Worm (Caenorhabditis elegans): ENCODE data around the gene Y116A8C.49.

The Y116A8C.49 gene

ce11 chrIV:16931077-16931476 is at the start of gene Y116A8C.49:
Y116A8C.49 (minus strand) TSS chrIV:16931177.
- TF ChIP-seq nhr-28 (tag; optimal IDR thresholded peaks at IDR 0.05) (no peak), nhr-76 (tag; optimal IDR thresholded peaks at IDR 0.05) (no peak), ztf-11 (tag; optimal IDR thresholded peaks at IDR 0.05) (no peak), mab-5 (tag; optimal IDR thresholded peaks at IDR 0.05) (no peak), zip-8 (tag; optimal IDR thresholded peaks at IDR 0.05) (no peak), hlh-1 (tag; optimal IDR thresholded peaks at IDR 0.05) (no peak), ham-2 (GFP tag; optimal IDR thresholded peaks at IDR 0.05) (no peak), drap-1 (GFP tag; optimal IDR thresholded peaks at IDR 0.05) (no peak), ceh-83 (GFP tag; optimal IDR thresholded peaks at IDR 0.05) (no peak), blmp-1 (tag; optimal IDR thresholded peaks at IDR 0.05) (no peak), flh-1 (GFP tag; optimal IDR thresholded peaks at IDR 0.05) (no peak), sptf-1 (tag; optimal IDR thresholded peaks at IDR 0.05) (no peak), nhr-237 (tag; optimal IDR thresholded peaks at IDR 0.05) (no peak), cnd-1 (tag; optimal IDR thresholded peaks at IDR 0.05) (no peak), bed-3 (GFP tag; optimal IDR thresholded peaks at IDR 0.05) (no peak), tbx-8 (GFP tag; optimal IDR thresholded peaks at IDR 0.05) (no peak), ces-1 (GFP tag; optimal IDR thresholded peaks at IDR 0.05) (no peak), ceh-43 (GFP tag; optimal IDR thresholded peaks at IDR 0.05) (no peak), snpc-4 (tag; optimal IDR thresholded peaks at IDR 0.05) (no peak), sem-2 (GFP tag; optimal IDR thresholded peaks at IDR 0.05) (no peak)

DNA sequence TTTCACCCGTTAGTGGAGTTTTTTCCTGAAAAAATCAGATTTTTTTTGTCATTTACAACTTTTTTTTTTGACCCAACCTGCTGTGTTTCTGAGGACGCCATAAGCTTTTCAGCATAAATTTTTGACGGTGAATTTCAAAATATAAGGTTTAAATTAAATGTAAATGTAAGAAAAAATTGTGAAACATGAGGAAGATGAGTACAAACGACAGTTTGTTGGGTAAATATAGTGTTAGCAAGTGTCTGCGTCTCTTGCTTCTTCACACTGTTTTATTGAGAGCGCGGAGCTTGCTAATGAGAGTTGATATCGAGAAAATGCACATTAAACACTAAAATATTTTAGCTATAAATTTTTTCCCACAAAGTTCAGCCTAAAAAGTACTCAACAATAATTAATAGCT is 39.4 kb upstream of the Y116A8C.49 start, which contains the start of gene rom-3:
Gene rom-3, minus strand, starts transcription at position 101 of the 400 bp plus-strand sequence.
- TF ChIP-seq drap-1 (GFP tag; optimal IDR thresholded peaks at IDR 0.05), result no peak
- TF ChIP-seq unc-120 (tag; optimal IDR thresholded peaks at IDR 0.05; ENCODE audit: poor library complexity, severe bottlenecking), result no peak
- no peak for TF ChIP-seq zip-8 (tag; optimal IDR thresholded peaks at IDR 0.05)
- no peak for TF ChIP-seq M03D4.4 (tag; optimal IDR thresholded peaks at IDR 0.05)
- no peak for TF ChIP-seq elt-1 (tag; optimal IDR thresholded peaks at IDR 0.05; ENCODE audit: borderline replicate concordance, insufficient read depth)
- TF ChIP-seq sem-2 (GFP tag; optimal IDR thresholded peaks at IDR 0.05), result no peak

ce11 chrIV:16962445-16962844 is 31.5 kb upstream of the Y116A8C.49 start:
- TF ChIP-seq mab-5 (tag; optimal IDR thresholded peaks at IDR 0.05), result no peak
- TF ChIP-seq snpc-4 (tag; optimal IDR thresholded peaks at IDR 0.05), result no peak
- TF ChIP-seq ztf-11 (tag; optimal IDR thresholded peaks at IDR 0.05), result no peak
- no peak for TF ChIP-seq unc-62 (GFP tag; optimal IDR thresholded peaks at IDR 0.05)
- TF ChIP-seq nhr-28 (tag; optimal IDR thresholded peaks at IDR 0.05), result no peak
- no peak for TF ChIP-seq tbx-8 (GFP tag; optimal IDR thresholded peaks at IDR 0.05)
- TF ChIP-seq sem-2 (GFP tag; optimal IDR thresholded peaks at IDR 0.05), result no peak
- TF ChIP-seq elt-1 (tag; optimal IDR thresholded peaks at IDR 0.05; ENCODE audit: borderline replicate concordance, insufficient read depth), result no peak
- TF ChIP-seq lin-13 (tag; optimal IDR thresholded peaks at IDR 0.05), result no peak
- TF ChIP-seq ham-2 (GFP tag; optimal IDR thresholded peaks at IDR 0.05), result no peak
- TF ChIP-seq unc-39 (tag; optimal IDR thresholded peaks at IDR 0.05), result no peak

ce11 chrIV:16952389-16952788 is 21.4 kb upstream of the Y116A8C.49 start:
- TF ChIP-seq nhr-237 (tag; optimal IDR thresholded peaks at IDR 0.05) (no peak), ces-1 (GFP tag; optimal IDR thresholded peaks at IDR 0.05) (no peak), snpc-4 (tag; optimal IDR thresholded peaks at IDR 0.05) (no peak), lin-32 (GFP tag; optimal IDR thresholded peaks at IDR 0.05) (no peak), unc-62 (GFP tag; optimal IDR thresholded peaks at IDR 0.05) (no peak), nhr-2 (tag; optimal IDR thresholded peaks at IDR 0.05) (no peak), nhr-76 (tag; optimal IDR thresholded peaks at IDR 0.05) (no peak), lsy-2 (tag; optimal IDR thresholded peaks at IDR 0.05) (no peak), ceh-43 (GFP tag; optimal IDR thresholded peaks at IDR 0.05) (no peak), ceh-83 (GFP tag; optimal IDR thresholded peaks at IDR 0.05) (no peak), elt-1 (tag; optimal IDR thresholded peaks at IDR 0.05; ENCODE audit: borderline replicate concordance, insufficient read depth) (no peak), nhr-12 (tag; optimal IDR thresholded peaks at IDR 0.05) (no peak), ham-2 (GFP tag; optimal IDR thresholded peaks at IDR 0.05) (no peak)

ce11 chrIV:16949767-16950166 is 18.8 kb upstream of the Y116A8C.49 start, which contains the start of gene rad-54.B:
rad-54.B (plus strand) TSS chrIV:16950067.
- TF ChIP-seq ceh-43 (GFP tag; optimal IDR thresholded peaks at IDR 0.05), result no peak
- no peak for TF ChIP-seq ces-1 (GFP tag; optimal IDR thresholded peaks at IDR 0.05)
- TF ChIP-seq lsy-2 (tag; optimal IDR thresholded peaks at IDR 0.05), result no peak
- TF ChIP-seq flh-1 (GFP tag; optimal IDR thresholded peaks at IDR 0.05), result no peak
- no peak for TF ChIP-seq hlh-1 (tag; optimal IDR thresholded peaks at IDR 0.05)
- TF ChIP-seq blmp-1 (tag; optimal IDR thresholded peaks at IDR 0.05), result no peak
- TF ChIP-seq ham-2 (GFP tag; optimal IDR thresholded peaks at IDR 0.05), result no peak
- no peak for TF ChIP-seq drap-1 (GFP tag; optimal IDR thresholded peaks at IDR 0.05)

Measured in whole organism, mixed stage, embryonic.